Fruit fly (Drosophila melanogaster) whole organism, embryonic: ENCODE measurements around the gene elB.
A peak's percentile ranks its signal among the peaks of the same experiment; 100 is the strongest.

ENCODE experiments used
- Abd-B ChIP-seq: fragments of 200-800 bp; sonication (Bioruptor generic); optimal IDR thresholded peaks from 2 replicates; lab custom pipeline; 2018; ENCODE audit warnings: missing biosample characterization, mild to moderate bottlenecking, missing genetic modification characterization, moderate library complexity
- CG10366 ChIP-seq: fragments of 200-800 bp; sonication (Bioruptor generic); IDR thresholded peaks from 2 replicates; pipeline ENCODE4 v1.3.6; 2022; ENCODE audit warnings: missing biosample characterization, missing genetic modification characterization
- CG11085 ChIP-seq: fragments of 200-800 bp; sonication (Bioruptor generic); IDR thresholded peaks from 2 replicates; pipeline ENCODE4 v1.3.6; 2022; ENCODE audit warnings: missing biosample characterization, missing genetic modification characterization
- CG12071 ChIP-seq: fragments of 200-800 bp; sonication (Bioruptor generic); optimal IDR thresholded peaks from 3 replicates; lab custom pipeline; 2018; ENCODE audit warnings: missing biosample characterization, mild to moderate bottlenecking, missing genetic modification characterization
- CG12104 ChIP-seq: fragments of 200-800 bp; sonication (Bioruptor generic); optimal IDR thresholded peaks from 3 replicates; lab custom pipeline; 2016; ENCODE audit warnings: missing biosample characterization, missing genetic modification characterization
- CG12744 ChIP-seq: fragments of 200-800 bp; sonication (Bioruptor generic); optimal IDR thresholded peaks from 2 replicates; lab custom pipeline; 2016; ENCODE audit warnings: missing biosample characterization, missing genetic modification characterization
- CG1529 ChIP-seq: fragments of 200-800 bp; sonication (Bioruptor generic); optimal IDR thresholded peaks from 3 replicates; lab custom pipeline; 2018; ENCODE audit warnings: missing biosample characterization, missing genetic modification characterization
- CG16815 ChIP-seq: fragments of 200-800 bp; sonication (Bioruptor generic); optimal IDR thresholded peaks from 3 replicates; lab custom pipeline; 2017; ENCODE audit warnings: missing biosample characterization, mild to moderate bottlenecking, missing genetic modification characterization
- CG17186 ChIP-seq: fragments of 200-800 bp; sonication (Bioruptor generic); optimal IDR thresholded peaks from 3 replicates; lab custom pipeline; 2017; ENCODE audit warnings: missing biosample characterization, missing genetic modification reagents, missing genetic modification characterization
- CG18262 ChIP-seq: fragments of 200-800 bp; optimal IDR thresholded peaks from 3 replicates; lab custom pipeline; 2019; ENCODE audit warnings: missing biosample characterization, mild to moderate bottlenecking, missing genetic modification characterization, moderate library complexity
- CG18599 ChIP-seq: fragments of 200-800 bp; sonication (Bioruptor generic); optimal IDR thresholded peaks from 3 replicates; lab custom pipeline; 2017; ENCODE audit warnings: missing biosample characterization, missing genetic modification characterization, mild to moderate bottlenecking, moderate library complexity, missing genetic modification reagents
- CG2712 ChIP-seq: fragments of 200-800 bp; optimal IDR thresholded peaks from 3 replicates; lab custom pipeline; 2019; ENCODE audit warnings: missing biosample characterization, mild to moderate bottlenecking, missing genetic modification characterization, moderate library complexity
- CG30431 ChIP-seq: fragments of 200-800 bp; sonication (Bioruptor generic); optimal IDR thresholded peaks from 2 replicates; lab custom pipeline; 2017; ENCODE audit warnings: missing biosample characterization, missing genetic modification characterization
- CG31441 ChIP-seq: fragments of 200-800 bp; sonication (Bioruptor generic); IDR thresholded peaks from 2 replicates; pipeline ENCODE4 v1.3.6; 2022; ENCODE audit warnings: missing biosample characterization, missing genetic modification characterization
- CG34224 ChIP-seq: fragments of 200-800 bp; sonication (Bioruptor generic); IDR thresholded peaks from 3 replicates; pipeline ENCODE4 v1.3.6; 2022; ENCODE audit warnings: missing biosample characterization, missing genetic modification characterization; ENCODE audit not compliant: partially characterized antibody
- CG4707 ChIP-seq: fragments of 200-800 bp; sonication (Bioruptor generic); optimal IDR thresholded peaks from 2 replicates; lab custom pipeline; 2018; ENCODE audit warnings: missing biosample characterization, mild to moderate bottlenecking, missing genetic modification characterization, moderate library complexity
- CG5245 ChIP-seq: fragments of 200-800 bp; sonication (Bioruptor generic); optimal IDR thresholded peaks from 3 replicates; lab custom pipeline; 2016; ENCODE audit warnings: missing biosample characterization, missing genetic modification characterization
- CG6254 ChIP-seq: fragments of 200-800 bp; sonication (Bioruptor generic); optimal IDR thresholded peaks from 3 replicates; lab custom pipeline; 2017; ENCODE audit warnings: mild to moderate bottlenecking, missing biosample characterization, missing genetic modification reagents, missing genetic modification characterization
- CG7556 ChIP-seq: fragments of 200-800 bp; sonication (Bioruptor generic); optimal IDR thresholded peaks from 2 replicates; lab custom pipeline; 2017; ENCODE audit warnings: missing biosample characterization, mild to moderate bottlenecking, missing genetic modification characterization
- CG7745 ChIP-seq: fragments of 200-800 bp; sonication (Bioruptor generic); optimal IDR thresholded peaks from 2 replicates; lab custom pipeline; 2018; ENCODE audit warnings: missing biosample characterization, mild to moderate bottlenecking, missing genetic modification characterization, moderate library complexity
- CHES-1-like ChIP-seq: fragments of 200-800 bp; sonication (Bioruptor generic); optimal IDR thresholded peaks from 2 replicates; lab custom pipeline; 2016; ENCODE audit warnings: missing biosample characterization, missing genetic modification characterization
- D19A ChIP-seq: fragments of 200-800 bp; optimal IDR thresholded peaks from 3 replicates; lab custom pipeline; 2019; ENCODE audit warnings: missing biosample characterization, mild to moderate bottlenecking, missing genetic modification characterization, moderate library complexity
- Dad ChIP-seq: fragments of 200-800 bp; sonication (Bioruptor generic); optimal IDR thresholded peaks from 3 replicates; lab custom pipeline; 2016; ENCODE audit warnings: missing biosample characterization, missing genetic modification characterization
- E2f1 ChIP-seq: fragments of 200-800 bp; sonication (Bioruptor generic); IDR thresholded peaks from 2 replicates; pipeline ENCODE4 v1.3.6; 2022; ENCODE audit warnings: missing biosample characterization, missing genetic modification characterization
- Gug ChIP-seq: fragments of 200-800 bp; sonication (Bioruptor generic); IDR thresholded peaks from 4 replicates; pipeline ENCODE4 v1.3.6; 2022; ENCODE audit warnings: missing biosample characterization, missing genetic modification characterization
- HLH54F ChIP-seq: fragments of 200-800 bp; sonication (Bioruptor generic); optimal IDR thresholded peaks from 3 replicates; lab custom pipeline; 2016; ENCODE audit warnings: missing biosample characterization, missing genetic modification characterization
- Hand ChIP-seq: fragments of 200-800 bp; sonication (Bioruptor generic); optimal IDR thresholded peaks from 2 replicates; lab custom pipeline; 2017; ENCODE audit warnings: mild to moderate bottlenecking, missing biosample characterization, missing genetic modification reagents, missing genetic modification characterization
- Lim3 ChIP-seq: fragments of 200-800 bp; sonication (Bioruptor generic); IDR thresholded peaks from 2 replicates; pipeline ENCODE4 v1.3.6; 2022; ENCODE audit warnings: missing biosample characterization, missing genetic modification characterization
- Max ChIP-seq: fragments of 200-800 bp; sonication (Bioruptor generic); optimal IDR thresholded peaks from 2 replicates; lab custom pipeline; 2016; ENCODE audit warnings: missing biosample characterization, mild to moderate bottlenecking, missing genetic modification characterization
- Med ChIP-seq: fragments of 200-800 bp; sonication (Bioruptor generic); peaks from one replicate; lab custom pipeline; 2016; ENCODE audit warnings: missing biosample characterization, missing genetic modification characterization, mild to moderate bottlenecking, inconsistent platforms, moderate library complexity
- Tbp ChIP-seq: fragments of >200 bp; optimal IDR thresholded peaks from 2 replicates; lab custom pipeline; 2018; ENCODE audit warnings: missing biosample characterization, missing genetic modification characterization
- Vsx1 ChIP-seq: fragments of 200-800 bp; sonication (Bioruptor generic); optimal IDR thresholded peaks from 2 replicates; lab custom pipeline; 2017; ENCODE audit warnings: missing biosample characterization, mild to moderate bottlenecking, missing genetic modification characterization, missing genetic modification reagents
- ap ChIP-seq: fragments of 200-800 bp; sonication (Bioruptor generic); IDR thresholded peaks from 2 replicates; pipeline ENCODE4 v1.3.6; 2022; ENCODE audit warnings: missing biosample characterization, missing genetic modification characterization
- bab2 ChIP-seq: fragments of 200-800 bp; sonication (Bioruptor generic); optimal IDR thresholded peaks from 2 replicates; lab custom pipeline; 2016; ENCODE audit warnings: missing biosample characterization, missing genetic modification characterization
- bowl ChIP-seq: fragments of 200-800 bp; sonication (Bioruptor generic); IDR thresholded peaks from 2 replicates; pipeline ENCODE4 v1.3.6; 2022; ENCODE audit warnings: missing biosample characterization, missing genetic modification characterization
- cas ChIP-seq: fragments of 200-800 bp; sonication (Bioruptor generic); IDR thresholded peaks from 2 replicates; pipeline ENCODE4 v1.3.6; 2022; ENCODE audit warnings: missing biosample characterization, missing genetic modification characterization
- caup ChIP-seq: fragments of 200-800 bp; sonication (Bioruptor generic); optimal IDR thresholded peaks from 3 replicates; lab custom pipeline; 2017; ENCODE audit warnings: missing biosample characterization, mild to moderate bottlenecking, missing genetic modification characterization, moderate library complexity; ENCODE audit not compliant: severe bottlenecking
- ewg ChIP-seq: fragments of 200-800 bp; sonication (Bioruptor generic); optimal IDR thresholded peaks from 3 replicates; lab custom pipeline; 2017; ENCODE audit warnings: mild to moderate bottlenecking, missing biosample characterization, missing genetic modification reagents, missing genetic modification characterization
- h ChIP-seq: fragments of >200 bp; optimal IDR thresholded peaks from 2 replicates; lab custom pipeline; 2017
- her ChIP-seq: fragments of 200-800 bp; sonication (Bioruptor generic); optimal IDR thresholded peaks from 2 replicates; lab custom pipeline; 2016; ENCODE audit warnings: missing biosample characterization, missing genetic modification characterization
- ind ChIP-seq: fragments of 200-800 bp; sonication (Bioruptor generic); optimal IDR thresholded peaks from 3 replicates; lab custom pipeline; 2016; ENCODE audit warnings: missing biosample characterization, missing genetic modification characterization
- jing ChIP-seq: fragments of 200-800 bp; sonication (Bioruptor generic); optimal IDR thresholded peaks from 2 replicates; lab custom pipeline; 2018; ENCODE audit warnings: missing biosample characterization, mild to moderate bottlenecking, missing genetic modification characterization
- kni ChIP-seq: fragments of 200-800 bp; sonication (Bioruptor generic); optimal IDR thresholded peaks from 3 replicates; lab custom pipeline; 2017; ENCODE audit warnings: mild to moderate bottlenecking, missing biosample characterization, missing genetic modification reagents, missing genetic modification characterization
- sd ChIP-seq: fragments of 200-800 bp; sonication (Bioruptor generic); optimal IDR thresholded peaks from 3 replicates; lab custom pipeline; 2018; ENCODE audit warnings: missing biosample characterization, mild to moderate bottlenecking, missing genetic modification characterization, moderate library complexity
- sens-2 ChIP-seq: fragments of 200-800 bp; sonication (Bioruptor generic); IDR thresholded peaks from 2 replicates; pipeline ENCODE4 v1.3.6; 2022; ENCODE audit warnings: missing biosample characterization, missing genetic modification characterization
- slbo ChIP-seq: fragments of 200-800 bp; sonication (Bioruptor generic); IDR thresholded peaks from 2 replicates; pipeline ENCODE4 v1.3.6; 2022; ENCODE audit warnings: missing biosample characterization, missing genetic modification characterization
- tap ChIP-seq: fragments of 200-800 bp; optimal IDR thresholded peaks from 3 replicates; lab custom pipeline; 2019; ENCODE audit warnings: missing biosample characterization, mild to moderate bottlenecking, missing genetic modification characterization, moderate library complexity
- tgo ChIP-seq: fragments of 200-800 bp; sonication (Bioruptor generic); IDR thresholded peaks from 3 replicates; pipeline ENCODE4 v1.3.6; 2022; ENCODE audit warnings: missing biosample characterization, missing genetic modification characterization
- tio ChIP-seq: fragments of 200-800 bp; sonication (Bioruptor generic); optimal IDR thresholded peaks from 2 replicates; lab custom pipeline; 2017; ENCODE audit warnings: missing biosample characterization, missing genetic modification characterization, inconsistent platforms
- toy ChIP-seq: fragments of 200-800 bp; sonication (Bioruptor generic); IDR thresholded peaks from 2 replicates; pipeline ENCODE4 v1.3.6; 2022; ENCODE audit warnings: missing biosample characterization, missing genetic modification characterization
- wdn ChIP-seq: fragments of 200-800 bp; sonication (Bioruptor generic); IDR thresholded peaks from 2 replicates; pipeline ENCODE4 v1.3.6; 2022; ENCODE audit warnings: missing biosample characterization, missing genetic modification characterization
- yki ChIP-seq: fragments of >200 bp; optimal IDR thresholded peaks from 3 replicates; lab custom pipeline; 2018
- zfh1 ChIP-seq: fragments of 200-800 bp; sonication (Bioruptor generic); IDR thresholded peaks from 3 replicates; pipeline ENCODE4 v1.3.6; 2022; ENCODE audit warnings: missing biosample characterization, missing genetic modification characterization

Gene elB

dm6 chr2L:14356279-14356678, 53.1 kb downstream of the elB start (continued):
- no peak for TF ChIP-seq cas
- no peak for TF ChIP-seq Abd-B
- no peak for TF ChIP-seq CG7745
- TF ChIP-seq wdn (GFP tag; lab: Robert Waterston, UW): no peak
- TF ChIP-seq sens-2 (GFP tag; lab: Robert Waterston, UW): no peak
- no peak for TF ChIP-seq toy
- TF ChIP-seq kni (GFP tag; lab: Kevin White, UChicago): no peak
- no peak for TF ChIP-seq CG1529 (GFP tag; lab: Kevin White, UChicago)
- TF ChIP-seq CG7556 (GFP tag; lab: Kevin White, UChicago): no peak
- TF ChIP-seq Med: peak; percentile 30

dm6 chr2L:14355852-14356174, 53.5 kb downstream of the elB start:
- no peak for TF ChIP-seq CG5245
- no peak for TF ChIP-seq CG10366
- no peak for TF ChIP-seq CG11085 (GFP tag; lab: Robert Waterston, UW)
- peak; percentile 1 for TF ChIP-seq CG12104 (GFP tag; lab: Kevin White, UChicago)
- TF ChIP-seq tio: no peak
- no peak for TF ChIP-seq tgo (GFP tag; lab: Robert Waterston, UW)
- TF ChIP-seq ind (GFP tag; lab: Kevin White, UChicago): no peak
- no peak for TF ChIP-seq Tbp
- no peak for TF ChIP-seq CG17186 (GFP tag; lab: Kevin White, UChicago)
- peak; percentile 18 for TF ChIP-seq CG18262
- TF ChIP-seq CG30431 (GFP tag; lab: Kevin White, UChicago): no peak
- no peak for TF ChIP-seq tap (tag; lab: Kevin White, UChicago)
- no peak for TF ChIP-seq her (GFP tag; lab: Kevin White, UChicago)
- no peak for TF ChIP-seq CG6254 (GFP tag; lab: Kevin White, UChicago)
- no peak for TF ChIP-seq bab2 (GFP tag; lab: Kevin White, UChicago)
- no peak for TF ChIP-seq CG34224 (GFP tag; lab: Robert Waterston, UW)
- peak; percentile 11 for TF ChIP-seq CG7556 (GFP tag; lab: Kevin White, UChicago)
- no peak for TF ChIP-seq h (lab: Kevin White, UChicago)
- no peak for TF ChIP-seq jing (GFP tag; lab: Kevin White, UChicago)
- no peak for TF ChIP-seq CHES-1-like (GFP tag; lab: Kevin White, UChicago)
- TF ChIP-seq slbo: no peak
- no peak for TF ChIP-seq CG4707 (GFP tag; lab: Kevin White, UChicago)
- no peak for TF ChIP-seq Gug (GFP tag; lab: Robert Waterston, UW)
- TF ChIP-seq E2f1 (GFP tag; lab: Robert Waterston, UW): no peak
- TF ChIP-seq HLH54F: no peak
- TF ChIP-seq zfh1 (GFP tag; lab: Robert Waterston, UW): no peak
- 0 out of 2 replicates have a peak, but pooled peaks have one; percentile 6 for TF ChIP-seq CG31441
- TF ChIP-seq Max (GFP tag; lab: Kevin White, UChicago): no peak
- TF ChIP-seq sd (tag; lab: Kevin White, UChicago): no peak
- TF ChIP-seq CG12744 (GFP tag; lab: Kevin White, UChicago): no peak
- no peak for TF ChIP-seq CG12071 (GFP tag; lab: Kevin White, UChicago)
- no peak for TF ChIP-seq Hand
- TF ChIP-seq CG18599: peak; percentile 7
- TF ChIP-seq ap: no peak
- peak; percentile 62 for TF ChIP-seq D19A (tag; lab: Kevin White, UChicago)
- no peak for TF ChIP-seq Lim3
- no peak for TF ChIP-seq yki
- no peak for TF ChIP-seq Dad (GFP tag; lab: Kevin White, UChicago)
- TF ChIP-seq bowl (GFP tag; lab: Robert Waterston, UW): no peak
- no peak for TF ChIP-seq caup (GFP tag; lab: Kevin White, UChicago)
- TF ChIP-seq CG16815 (GFP tag; lab: Kevin White, UChicago): no peak
- TF ChIP-seq ewg (GFP tag; lab: Kevin White, UChicago): no peak
- peak; percentile 2 for TF ChIP-seq CG2712
- TF ChIP-seq Vsx1: no peak
